Fruit fly (Drosophila melanogaster) whole organism, adult: ENCODE results near the gene CG5882.

Source experiments
- CG11617 ChIP-seq: fragments of 200-800 bp; sonication (Bioruptor generic); optimal IDR thresholded peaks from 2 replicates; lab custom pipeline; 2017; ENCODE audit warnings: mild to moderate bottlenecking, missing biosample characterization, missing genetic modification reagents, missing genetic modification characterization
- CG12768 ChIP-seq: fragments of 200-800 bp; sonication (Bioruptor generic); optimal IDR thresholded peaks from 2 replicates; lab custom pipeline; 2017; ENCODE audit warnings: missing biosample characterization, missing genetic modification characterization, mild to moderate bottlenecking, moderate library complexity, missing genetic modification reagents
- CG14711 ChIP-seq: fragments of 200-800 bp; sonication (Bioruptor generic); optimal IDR thresholded peaks from 2 replicates; lab custom pipeline; 2018; ENCODE audit warnings: missing biosample characterization, mild to moderate bottlenecking, missing genetic modification characterization, moderate library complexity
- CG1620 ChIP-seq: fragments of 200-800 bp; sonication (Bioruptor generic); optimal IDR thresholded peaks from 2 replicates; lab custom pipeline; 2016; ENCODE audit warnings: missing biosample characterization, missing genetic modification characterization
- CG33017 ChIP-seq: fragments of 200-800 bp; sonication (Bioruptor generic); optimal IDR thresholded peaks from 2 replicates; lab custom pipeline; 2018; ENCODE audit warnings: missing biosample characterization, mild to moderate bottlenecking, missing genetic modification characterization, moderate library complexity
- CG5204 ChIP-seq: fragments of 200-800 bp; sonication (Bioruptor generic); optimal IDR thresholded peaks from 2 replicates; lab custom pipeline; 2016; ENCODE audit warnings: missing biosample characterization, missing genetic modification characterization
- CG7045 ChIP-seq: fragments of 200-800 bp; sonication (Bioruptor generic); optimal IDR thresholded peaks from 2 replicates; lab custom pipeline; 2017; ENCODE audit warnings: missing biosample characterization, mild to moderate bottlenecking, missing genetic modification characterization
- CG7101 ChIP-seq: fragments of 200-800 bp; sonication (Bioruptor generic); optimal IDR thresholded peaks from 2 replicates; lab custom pipeline; 2018; ENCODE audit warnings: missing biosample characterization, mild to moderate bottlenecking, missing genetic modification characterization, moderate library complexity
- Clk ChIP-seq: fragments of 200-800 bp; sonication (Bioruptor generic); optimal IDR thresholded peaks from 2 replicates; lab custom pipeline; 2017; ENCODE audit warnings: missing biosample characterization, missing genetic modification characterization
- Crg-1 ChIP-seq: fragments of 200-800 bp; sonication (Bioruptor generic); optimal IDR thresholded peaks from 2 replicates; lab custom pipeline; 2016; ENCODE audit warnings: missing biosample characterization, missing genetic modification characterization
- Hr96 ChIP-seq: fragments of 200-800 bp; sonication (Bioruptor generic); optimal IDR thresholded peaks from 2 replicates; lab custom pipeline; 2016; ENCODE audit warnings: missing biosample characterization, missing genetic modification characterization
- Mnt ChIP-seq: fragments of 200-800 bp; sonication (Bioruptor generic); optimal IDR thresholded peaks from 2 replicates; lab custom pipeline; 2016; ENCODE audit warnings: missing biosample characterization, mild to moderate bottlenecking, missing genetic modification characterization
- bab1 ChIP-seq: fragments of 200-800 bp; sonication (Bioruptor generic); optimal IDR thresholded peaks from 3 replicates; lab custom pipeline; 2019; ENCODE audit warnings: missing biosample characterization, mild to moderate bottlenecking, missing genetic modification characterization, moderate library complexity
- cic ChIP-seq: fragments of 200-800 bp; sonication (Bioruptor generic); optimal IDR thresholded peaks from 2 replicates; lab custom pipeline; 2017; ENCODE audit warnings: missing biosample characterization, mild to moderate bottlenecking, missing genetic modification characterization, moderate library complexity
- cnc ChIP-seq, 2 experiments: fragments of >200 bp; optimal IDR thresholded peaks; 2 replicates each; lab custom pipeline; 2017
- kay ChIP-seq: fragments of 200-800 bp; sonication (Bioruptor generic); peaks from one replicate; lab custom pipeline; 2016; ENCODE audit warnings: missing biosample characterization, missing genetic modification characterization, borderline replicate concordance
- ovo ChIP-seq: fragments of 200-800 bp; sonication (Bioruptor generic); optimal IDR thresholded peaks from 2 replicates; lab custom pipeline; 2016; ENCODE audit warnings: missing biosample characterization, missing genetic modification characterization
- pad ChIP-seq: fragments of 200-800 bp; sonication (Bioruptor generic); optimal IDR thresholded peaks from 3 replicates; lab custom pipeline; 2017; ENCODE audit warnings: missing biosample characterization, missing genetic modification characterization, mild to moderate bottlenecking, moderate library complexity, missing genetic modification reagents
- tj ChIP-seq: fragments of 200-800 bp; sonication (Bioruptor generic); optimal IDR thresholded peaks from 3 replicates; lab custom pipeline; 2017; ENCODE audit warnings: missing biosample characterization, mild to moderate bottlenecking, missing genetic modification characterization, moderate library complexity
- toe ChIP-seq: fragments of 200-800 bp; sonication (Bioruptor generic); optimal IDR thresholded peaks from 2 replicates; lab custom pipeline; 2016; ENCODE audit warnings: missing biosample characterization, missing genetic modification characterization

The CG5882 gene

dm6 chr3R:27082752-27083151, 35.7 kb upstream of the CG5882 start:
- TF ChIP-seq CG7045 (no peak), CG33017 (no peak), pad (no peak), cic (GFP tag; lab: Kevin White, UChicago) (no peak), CG14711 (tag; lab: Kevin White, UChicago) (no peak), Mnt (GFP tag; lab: Kevin White, UChicago) (no peak), cnc (optimal IDR thresholded peaks at IDR 0.05; lab: Kevin White, UChicago) (no peak), CG12768 (no peak), Crg-1 (GFP tag; lab: Kevin White, UChicago) (no peak), CG11617 (GFP tag; lab: Kevin White, UChicago) (no peak), bab1 (GFP tag; lab: Kevin White, UChicago) (no peak), Hr96 (GFP tag; lab: Kevin White, UChicago) (no peak), toe (GFP tag; lab: Kevin White, UChicago) (no peak), tj (GFP tag; lab: Kevin White, UChicago) (no peak), CG7101 (tag; lab: Kevin White, UChicago) (no peak), Clk (GFP tag; lab: Kevin White, UChicago) (no peak)

- TF ChIP-seq CG5204 (GFP tag; lab: Kevin White, UChicago) (no peak), CG7101 (tag; lab: Kevin White, UChicago) (no peak), CG11617 (GFP tag; lab: Kevin White, UChicago) (no peak), CG1620 (GFP tag; lab: Kevin White, UChicago) (no peak), CG14711 (tag; lab: Kevin White, UChicago) (no peak)
These were observed 33.9 kb upstream of the CG5882 start for dm6 chr3R:27084528-27085052.

- TF ChIP-seq CG14711 (tag; lab: Kevin White, UChicago) (no peak), CG1620 (GFP tag; lab: Kevin White, UChicago) (no peak), kay (no peak), CG33017 (no peak), pad (no peak), Mnt (GFP tag; lab: Kevin White, UChicago) (no peak), cic (GFP tag; lab: Kevin White, UChicago) (no peak), toe (GFP tag; lab: Kevin White, UChicago) (no peak), cnc (optimal IDR thresholded peaks at IDR 0.05; lab: Kevin White, UChicago) (no peak), CG11617 (GFP tag; lab: Kevin White, UChicago) (no peak), bab1 (GFP tag; lab: Kevin White, UChicago) (no peak), Hr96 (GFP tag; lab: Kevin White, UChicago) (no peak), Crg-1 (GFP tag; lab: Kevin White, UChicago) (no peak), ovo (no peak), Clk (GFP tag; lab: Kevin White, UChicago) (no peak)
These were observed 30.9 kb upstream of the CG5882 start, which contains the start of gene Cpr97Ea for dm6 chr3R:27087549-27087948. Gene Cpr97Ea (minus strand): TSS chr3R:27087778.

- TF ChIP-seq cnc (optimal IDR thresholded peaks at IDR 0.05; lab: Kevin White, UChicago), result no peak
- no peak for TF ChIP-seq pad
- no peak for TF ChIP-seq cic (GFP tag; lab: Kevin White, UChicago)
- no peak for TF ChIP-seq Clk (GFP tag; lab: Kevin White, UChicago)
- no peak for TF ChIP-seq Hr96 (GFP tag; lab: Kevin White, UChicago)
- TF ChIP-seq CG1620 (GFP tag; lab: Kevin White, UChicago), result no peak
- no peak for TF ChIP-seq Crg-1 (GFP tag; lab: Kevin White, UChicago)
- no peak for TF ChIP-seq CG7101 (tag; lab: Kevin White, UChicago)
- TF ChIP-seq CG14711 (tag; lab: Kevin White, UChicago), result no peak
- TF ChIP-seq ovo, result no peak
- no peak for TF ChIP-seq tj (GFP tag; lab: Kevin White, UChicago)
- TF ChIP-seq CG33017, result no peak
- no peak for TF ChIP-seq Mnt (GFP tag; lab: Kevin White, UChicago)
- TF ChIP-seq CG11617 (GFP tag; lab: Kevin White, UChicago), result no peak
- no peak for TF ChIP-seq CG7045
- no peak for TF ChIP-seq kay
- TF ChIP-seq toe (GFP tag; lab: Kevin White, UChicago), result no peak
- TF ChIP-seq CG12768, result no peak
- TF ChIP-seq CG5204 (GFP tag; lab: Kevin White, UChicago), result no peak
- TF ChIP-seq bab1 (GFP tag; lab: Kevin White, UChicago), result no peak
These were observed 27.3 kb upstream of the CG5882 start, which contains the start of gene Cpr97Eb for dm6 chr3R:27091106-27091505. Gene Cpr97Eb (minus strand): TSS chr3R:27091130.

- TF ChIP-seq Crg-1 (GFP tag; lab: Kevin White, UChicago) (no peak), CG12768 (no peak), Hr96 (GFP tag; lab: Kevin White, UChicago) (no peak), pad (no peak), CG7101 (tag; lab: Kevin White, UChicago) (no peak), CG14711 (tag; lab: Kevin White, UChicago) (no peak), CG7045 (no peak), tj (GFP tag; lab: Kevin White, UChicago) (no peak), Mnt (GFP tag; lab: Kevin White, UChicago) (no peak), ovo (no peak), Clk (GFP tag; lab: Kevin White, UChicago) (no peak), cnc (optimal IDR thresholded peaks at IDR 0.05; lab: Kevin White, UChicago) (no peak)
These were observed 26.2 kb upstream of the CG5882 start for dm6 chr3R:27092263-27092662.

- no peak for TF ChIP-seq ovo
- no peak for TF ChIP-seq CG7101 (tag; lab: Kevin White, UChicago)
- TF ChIP-seq CG7045, result no peak
- no peak for TF ChIP-seq bab1 (GFP tag; lab: Kevin White, UChicago)
- TF ChIP-seq CG12768, result no peak
- TF ChIP-seq toe (GFP tag; lab: Kevin White, UChicago), result no peak
- no peak for TF ChIP-seq CG33017
- TF ChIP-seq kay, result no peak
- no peak for TF ChIP-seq Hr96 (GFP tag; lab: Kevin White, UChicago)
- no peak for TF ChIP-seq pad
- no peak for TF ChIP-seq CG1620 (GFP tag; lab: Kevin White, UChicago)
- TF ChIP-seq CG11617 (GFP tag; lab: Kevin White, UChicago), result no peak
- no peak for TF ChIP-seq CG5204 (GFP tag; lab: Kevin White, UChicago)
- TF ChIP-seq cnc (optimal IDR thresholded peaks at IDR 0.05; lab: Kevin White, UChicago), result no peak
- no peak for TF ChIP-seq Mnt (GFP tag; lab: Kevin White, UChicago)
- TF ChIP-seq Clk (GFP tag; lab: Kevin White, UChicago), result no peak
These were observed 25.6 kb upstream of the CG5882 start, which contains the start of gene CG14258 for dm6 chr3R:27092843-27093242. Gene CG14258 (plus strand): TSS chr3R:27093143.
